Worm (Caenorhabditis elegans) whole organism, L4 larva: Measurements from ENCODE around the gene Y37B11A.3.

ENCODE experiments used
- Y75B8A.6 ChIP-seq: fragments of 200-800 bp; sonication (Bioruptor generic); IDR thresholded peaks from 2 replicates; pipeline ENCODE4 v1.3.6; 2022; ENCODE audit warnings: missing genetic modification reagents, missing genetic modification characterization, missing compliant biosample characterization
- aly-2 ChIP-seq: sonication (generic microtip); optimal IDR thresholded peaks from 2 replicates; lab custom pipeline; 2018; ENCODE audit warnings: missing biosample characterization, missing genetic modification characterization
- dpl-1 ChIP-seq: fragments of 150-350 bp; optimal IDR thresholded peaks from 2 replicates; lab custom pipeline; 2014; ENCODE audit warnings: missing biosample characterization, missing genetic modification reagents, missing genetic modification characterization
- lin-38 ChIP-seq: fragments of 200-800 bp; sonication (Bioruptor generic); IDR thresholded peaks from 2 replicates; pipeline ENCODE4 v1.3.6; 2022; ENCODE audit warnings: missing genetic modification reagents, missing genetic modification characterization, missing compliant biosample characterization
- nhr-10 ChIP-seq: fragments of 150-350 bp; optimal IDR thresholded peaks from 2 replicates; lab custom pipeline; 2014; ENCODE audit warnings: missing biosample characterization, missing genetic modification characterization
- nhr-102 ChIP-seq: sonication (generic microtip); optimal IDR thresholded peaks from 2 replicates; lab custom pipeline; 2016; ENCODE audit warnings: mild to moderate bottlenecking, missing genetic modification characterization, moderate library complexity, missing compliant biosample characterization
- nhr-25 ChIP-seq: sonication (generic microtip); optimal IDR thresholded peaks from 2 replicates; lab custom pipeline; 2017; ENCODE audit warnings: missing genetic modification characterization, mild to moderate bottlenecking, missing compliant biosample characterization, antibody characterized with exemption, moderate library complexity, borderline replicate concordance; ENCODE audit not compliant: insufficient read depth
- nhr-76 ChIP-seq: fragments of 150-350 bp; optimal IDR thresholded peaks from 2 replicates; lab custom pipeline; 2014; ENCODE audit warnings: missing biosample characterization, missing genetic modification characterization
- pqm-1 ChIP-seq: sonication (generic microtip); optimal IDR thresholded peaks from 2 replicates; lab custom pipeline; 2017; ENCODE audit warnings: missing biosample characterization, missing genetic modification characterization
- unc-39 ChIP-seq: sonication (generic microtip); optimal IDR thresholded peaks from 2 replicates; lab custom pipeline; 2017; ENCODE audit warnings: missing biosample characterization, missing genetic modification characterization
- zfp-2 ChIP-seq: sonication (generic microtip); optimal IDR thresholded peaks from 2 replicates; lab custom pipeline; 2016; ENCODE audit warnings: mild to moderate bottlenecking, missing genetic modification characterization, missing compliant biosample characterization
- zip-11 ChIP-seq: fragments of 200-800 bp; sonication (Bioruptor generic); IDR thresholded peaks from 2 replicates; pipeline ENCODE4 v1.3.6; 2022; ENCODE audit warnings: missing genetic modification characterization, missing compliant biosample characterization

- no peak for TF ChIP-seq zfp-2 (tag; lab: Kevin White, UChicago)
- TF ChIP-seq pqm-1 (tag; lab: Kevin White, UChicago), result no peak
- no peak for TF ChIP-seq zip-11 (GFP tag; lab: Robert Waterston, UW)
- no peak for TF ChIP-seq nhr-102 (tag; lab: Kevin White, UChicago)
- no peak for TF ChIP-seq lin-38 (GFP tag; lab: Robert Waterston, UW)
- no peak for TF ChIP-seq nhr-10 (tag; lab: Kevin White, UChicago)
- TF ChIP-seq unc-39 (tag; lab: Kevin White, UChicago), result no peak
- no peak for TF ChIP-seq dpl-1 (GFP tag; lab: Kevin White, UChicago)
- TF ChIP-seq Y75B8A.6 (GFP tag; lab: Robert Waterston, UW), result no peak
- TF ChIP-seq nhr-76 (tag; lab: Kevin White, UChicago), result no peak
- no peak for TF ChIP-seq aly-2 (tag; lab: Kevin White, UChicago)
- no peak for TF ChIP-seq nhr-25
These were observed 15.3 kb downstream of the Y37B11A.3 start, which contains the start of gene cutl-23 for ce11 chrIII:5769726-5770235.
